Worm (Caenorhabditis elegans) whole organism, young adult: ENCODE data around the gene C24A3.2.

Source experiments
- B0336.3 ChIP-seq: fragments of 200-800 bp; sonication (Bioruptor generic); IDR thresholded peaks from 2 replicates; pipeline ENCODE4 v1.3.6; 2022; ENCODE audit warnings: missing genetic modification characterization, missing compliant biosample characterization
- F33H1.4 ChIP-seq: fragments of 200-800 bp; sonication (Bioruptor generic); IDR thresholded peaks from 2 replicates; pipeline ENCODE4 v1.3.6; 2022; ENCODE audit warnings: missing genetic modification reagents, missing genetic modification characterization, missing compliant biosample characterization
- F37B4.10 ChIP-seq: fragments of 200-800 bp; sonication (Bioruptor generic); IDR thresholded peaks from 2 replicates; pipeline ENCODE4 v1.3.6; 2022; ENCODE audit warnings: missing genetic modification characterization, missing compliant biosample characterization
- F57A8.1 ChIP-seq: fragments of 200-800 bp; sonication (Bioruptor generic); optimal IDR thresholded peaks from 2 replicates; lab custom pipeline; 2018; ENCODE audit warnings: mild to moderate bottlenecking, missing genetic modification characterization, moderate library complexity, missing compliant biosample characterization
- K12H6.12 ChIP-seq: fragments of 200-800 bp; sonication (Bioruptor generic); optimal IDR thresholded peaks from 2 replicates; lab custom pipeline; 2018; ENCODE audit warnings: mild to moderate bottlenecking, missing genetic modification characterization, missing compliant biosample characterization
- ama-1 ChIP-seq, 3 experiments: fragments of 150-350 bp in 1 of 3; sonication (generic microtip) in 2 of 3; optimal IDR thresholded peaks; 2 replicates each; lab custom pipeline; 2014 to 2018; ENCODE audit warnings: missing biosample characterization in 2 of 3, missing genetic modification characterization in 2 of 3, missing genetic modification reagents in 2 of 3
- cebp-2 ChIP-seq: fragments of 200-800 bp; sonication (Bioruptor generic); IDR thresholded peaks from 2 replicates; pipeline ENCODE4 v1.3.6; 2022; ENCODE audit warnings: missing genetic modification characterization, missing compliant biosample characterization
- chd-7 ChIP-seq: sonication (generic microtip); optimal IDR thresholded peaks from 2 replicates; lab custom pipeline; 2016; ENCODE audit warnings: mild to moderate bottlenecking, missing genetic modification characterization, moderate library complexity, missing compliant biosample characterization
- dpl-1 ChIP-seq: fragments of 150-350 bp; optimal IDR thresholded peaks from 2 replicates; lab custom pipeline; 2014; ENCODE audit warnings: missing biosample characterization, missing genetic modification reagents, missing genetic modification characterization
- mxl-1 ChIP-seq: sonication (generic microtip); optimal IDR thresholded peaks from 2 replicates; lab custom pipeline; 2016; ENCODE audit warnings: missing genetic modification characterization, missing compliant biosample characterization
- pha-4 ChIP-seq: fragments of 150-350 bp; sonication (generic microtip); optimal IDR thresholded peaks from 2 replicates; lab custom pipeline; 2014; ENCODE audit warnings: missing biosample characterization, missing genetic modification reagents, missing genetic modification characterization
- sdz-38 ChIP-seq: sonication (generic microtip); optimal IDR thresholded peaks from 2 replicates; lab custom pipeline; 2016; ENCODE audit warnings: missing genotype, missing genetic modification characterization, missing compliant biosample characterization
- snpc-4 ChIP-seq, 5 experiments: fragments of 150-350 bp in 1 of 5; sonication (generic microtip) in 4 of 5; optimal IDR thresholded peaks; 2 replicates each; lab custom pipeline; 2014 to 2018; ENCODE audit warnings: missing genetic modification characterization in 5 of 5, missing biosample characterization in 3 of 5, antibody characterized with exemption in 2 of 5, mild to moderate bottlenecking in 2 of 5, missing compliant biosample characterization in 2 of 5, missing genotype in 2 of 5, moderate library complexity in 2 of 5, missing genetic modification reagents in 1 of 5

ce11 chrX:9015420-9015819, 18.1 kb downstream of the C24A3.2 start, which contains the start of gene T25B6.4:
- no peak for TF ChIP-seq cebp-2 (GFP tag; lab: Robert Waterston, UW)
- no peak for TF ChIP-seq pha-4 (tag; lab: Kevin White, UChicago)
- no peak for TF ChIP-seq dpl-1
- TF ChIP-seq mxl-1 (tag; lab: Kevin White, UChicago), result no peak
- no peak for TF ChIP-seq F57A8.1 (GFP tag; lab: Kevin White, UChicago)
- TF ChIP-seq chd-7 (tag; lab: Kevin White, UChicago), result no peak
- no peak for TF ChIP-seq ama-1 (optimal IDR thresholded peaks at IDR 0.05; lab: Kevin White, UChicago)
- TF ChIP-seq ama-1 (GFP tag; optimal IDR thresholded peaks at IDR 0.05; lab: Kevin White, UChicago), result no peak
- no peak for TF ChIP-seq K12H6.12
- no peak for TF ChIP-seq F33H1.4 (GFP tag; lab: Robert Waterston, UW)
- TF ChIP-seq sdz-38 (tag; lab: Kevin White, UChicago), result no peak
- no peak for TF ChIP-seq snpc-4 (GFP tag; optimal IDR thresholded peaks at IDR 0.05; lab: Kevin White, UChicago)
- TF ChIP-seq snpc-4 (tag; optimal IDR thresholded peaks at IDR 0.05; lab: Kevin White, UChicago), result no peak
- TF ChIP-seq F37B4.10, result no peak
- TF ChIP-seq B0336.3, result no peak
